Fruit fly (Drosophila melanogaster): ENCODE data around the gene CG5412.

CG5412 gene

DNA sequence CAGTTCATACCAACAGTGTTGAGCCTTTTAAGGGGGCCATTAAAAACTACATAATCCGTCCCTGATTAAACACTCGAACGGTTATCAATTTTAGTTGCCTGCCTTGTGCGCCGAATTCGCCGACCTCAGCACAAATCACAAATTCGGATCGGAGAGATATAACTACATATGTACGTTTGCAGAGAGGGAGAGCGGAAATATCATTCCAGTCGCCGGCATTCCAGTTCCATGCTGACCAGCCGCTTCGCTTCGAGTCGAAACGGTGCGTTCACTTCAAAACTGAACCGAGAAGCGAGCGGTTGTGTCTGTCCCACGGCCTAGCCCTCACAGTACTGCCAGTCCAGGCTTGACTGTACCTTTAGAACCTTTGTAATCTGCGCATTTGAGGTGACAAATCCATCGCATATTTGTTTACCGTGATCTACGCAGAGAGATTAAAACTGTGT, 2.3 kb upstream of the CG5412 start (continued):
- TF ChIP-seq salm (tag; optimal IDR thresholded peaks at IDR 0.05) (no peak), cg (GFP tag; optimal IDR thresholded peaks at IDR 0.05) (no peak), CG11504 (tag; optimal IDR thresholded peaks at IDR 0.05) (no peak), psq (GFP tag; optimal IDR thresholded peaks at IDR 0.05) (no peak), CG16863 (GFP tag; optimal IDR thresholded peaks at IDR 0.05) (no peak), CG11695 (GFP tag; IDR thresholded peaks at IDR 0.05) (no peak), Jarid2 (GFP tag; optimal IDR thresholded peaks at IDR 0.05) (no peak), stc (GFP tag; IDR thresholded peaks at IDR 0.05) (no peak), schlank (tag; optimal IDR thresholded peaks at IDR 0.05) (peak; percentile 9), her (GFP tag; optimal IDR thresholded peaks at IDR 0.05) (peak; percentile 57), Meics (GFP tag; optimal IDR thresholded peaks at IDR 0.05) (peak; percentile 7), HmgZ (tag; optimal IDR thresholded peaks at IDR 0.05) (peak; percentile 60), Nf-YA (GFP tag; IDR thresholded peaks at IDR 0.05) (no peak), Hey (tag; optimal IDR thresholded peaks at IDR 0.05) (peak; percentile 90), CG18262 (tag; optimal IDR thresholded peaks at IDR 0.05) (no peak), CTCF (GFP tag; optimal IDR thresholded peaks at IDR 0.05) (no peak), maf-S (GFP tag; optimal IDR thresholded peaks at IDR 0.05) (peak; percentile 22), tio (GFP tag; optimal IDR thresholded peaks at IDR 0.05) (no peak), NfI (GFP tag; optimal IDR thresholded peaks at IDR 0.05) (peak; percentile 24), NFAT (GFP tag; IDR thresholded peaks at IDR 0.05) (peak; percentile 32; the same call in 1 of the 2 replicates), CG13775 (GFP tag; optimal IDR thresholded peaks at IDR 0.05) (no peak), Elba2 (GFP tag; optimal IDR thresholded peaks at IDR 0.05) (no peak), dpn (GFP tag; optimal IDR thresholded peaks at IDR 0.05) (peak in 1 of 2 experiments; percentile 21), pan (optimal IDR thresholded peaks at IDR 0.05) (no peak), pan (GFP tag; optimal IDR thresholded peaks at IDR 0.05 in 1 of 2, IDR thresholded peaks at IDR 0.05 in 1 of 2) (no peak), CG8388 (GFP tag; optimal IDR thresholded peaks at IDR 0.05) (no peak), CG13296 (GFP tag; optimal IDR thresholded peaks at IDR 0.05) (no peak), kah (GFP tag; optimal IDR thresholded peaks at IDR 0.05) (no peak), CG17361 (GFP tag; IDR thresholded peaks at IDR 0.05) (no peak), wdn (GFP tag; IDR thresholded peaks at IDR 0.05) (peak; percentile 55; the same call in 1 of the 2 replicates), grn (GFP tag; optimal IDR thresholded peaks at IDR 0.05) (peak; percentile 83), CG14014 (GFP tag; IDR thresholded peaks at IDR 0.05) (peak; percentile 12; the same call in 1 of the 2 replicates), CG8924 (tag; optimal IDR thresholded peaks at IDR 0.05) (peak; percentile 12), bbx (GFP tag; IDR thresholded peaks at IDR 0.05; ENCODE audit: partially characterized antibody) (no peak), Taf1 (GFP tag; IDR thresholded peaks at IDR 0.05) (no peak), CG6765 (GFP tag; optimal IDR thresholded peaks at IDR 0.05) (peak; percentile 43), CG34376 (GFP tag; optimal IDR thresholded peaks at IDR 0.05) (peak; percentile 97), nom (GFP tag; optimal IDR thresholded peaks at IDR 0.05) (no peak), B-H1 (GFP tag; IDR thresholded peaks at IDR 0.05) (no peak), ind (GFP tag; optimal IDR thresholded peaks at IDR 0.05) (no peak), MTF-1 (GFP tag; optimal IDR thresholded peaks at IDR 0.05; ENCODE audit: borderline replicate concordance) (no peak), CHES-1-like (GFP tag; optimal IDR thresholded peaks at IDR 0.05) (no peak), eve (GFP tag; optimal IDR thresholded peaks at IDR 0.05) (no peak), rib (GFP tag; IDR thresholded peaks at IDR 0.05) (peak; percentile 47; the same call in 1 of the 2 replicates), CG5245 (GFP tag; optimal IDR thresholded peaks at IDR 0.05) (no peak), Bteb2 (GFP tag; optimal IDR thresholded peaks at IDR 0.05) (no peak), CG11456 (GFP tag; IDR thresholded peaks at IDR 0.05) (no peak), sisA (GFP tag; IDR thresholded peaks at IDR 0.05) (no peak), fru (optimal IDR thresholded peaks at IDR 0.05) (no peak), pfk (GFP tag; optimal IDR thresholded peaks at IDR 0.05) (peak; percentile 71), CG15696 (tag; optimal IDR thresholded peaks at IDR 0.05) (no peak), CG34422 (GFP tag; IDR thresholded peaks at IDR 0.05) (peak; percentile 46; the same call in 1 of the 3 replicates), CG17186 (GFP tag; optimal IDR thresholded peaks at IDR 0.05) (no peak)

All from whole organism, embryonic.